Worm (Caenorhabditis elegans): ENCODE results near the gene T04C9.3.

DNA sequence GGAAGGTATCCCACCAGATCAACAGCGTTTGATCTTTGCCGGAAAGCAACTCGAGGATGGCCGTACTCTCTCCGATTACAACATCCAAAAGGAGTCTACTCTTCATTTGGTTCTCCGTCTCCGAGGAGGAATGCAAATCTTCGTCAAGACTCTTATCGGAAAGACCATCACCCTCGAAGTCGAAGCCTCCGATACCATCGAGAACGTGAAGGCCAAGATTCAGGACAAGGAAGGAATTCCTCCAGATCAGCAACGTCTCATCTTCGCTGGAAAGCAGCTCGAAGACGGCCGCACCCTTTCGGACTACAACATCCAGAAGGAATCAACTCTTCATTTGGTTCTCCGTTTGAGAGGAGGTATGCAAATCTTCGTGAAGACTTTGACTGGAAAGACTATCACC, 43.3 kb upstream of the T04C9.3 start:
- no peak for TF ChIP-seq hnd-1 (tag; optimal IDR thresholded peaks at IDR 0.05)
- TF ChIP-seq hmg-4 (GFP tag; optimal IDR thresholded peaks at IDR 0.05) = no peak
- TF ChIP-seq ets-7 (tag; optimal IDR thresholded peaks at IDR 0.05) = no peak
- TF ChIP-seq ama-1 (optimal IDR thresholded peaks at IDR 0.05) = no peak
- no peak for TF ChIP-seq aly-1 (tag; optimal IDR thresholded peaks at IDR 0.05)
- no peak for TF ChIP-seq ceh-36 (tag; optimal IDR thresholded peaks at IDR 0.05)
- no peak for TF ChIP-seq scrt-1 (GFP tag; IDR thresholded peaks at IDR 0.05)
- no peak for TF ChIP-seq B0310.2 (tag; optimal IDR thresholded peaks at IDR 0.05)
- no peak for TF ChIP-seq pes-1 (GFP tag; IDR thresholded peaks at IDR 0.05)
- no peak for TF ChIP-seq ceh-13 (GFP tag; optimal IDR thresholded peaks at IDR 0.05)
- no peak for TF ChIP-seq tbx-37 (GFP tag; conservative IDR thresholded peaks at IDR 0.05)
- TF ChIP-seq hmbx-1 (tag; optimal IDR thresholded peaks at IDR 0.05) = no peak
- TF ChIP-seq flt-1 (GFP tag; IDR thresholded peaks at IDR 0.05) = no peak
- no peak for TF ChIP-seq tbx-11 (GFP tag; IDR thresholded peaks at IDR 0.05)
